Worm (Caenorhabditis elegans) whole organism, L2 larva: ENCODE measurements around the gene cec-3.

Experiments
- F13H6.1 ChIP-seq: sonication (generic microtip); optimal IDR thresholded peaks from 2 replicates; lab custom pipeline; 2016; ENCODE audit warnings: missing genetic modification characterization, missing compliant biosample characterization
- ZK546.5 ChIP-seq: sonication (generic microtip); optimal IDR thresholded peaks from 2 replicates; lab custom pipeline; 2017; ENCODE audit warnings: missing biosample characterization, missing genetic modification characterization
- blmp-1 ChIP-seq: sonication (generic microtip); optimal IDR thresholded peaks from 2 replicates; lab custom pipeline; 2017; ENCODE audit warnings: missing genetic modification characterization, mild to moderate bottlenecking, missing compliant biosample characterization, antibody characterized with exemption, moderate library complexity; ENCODE audit not compliant: insufficient read depth
- gmeb-1 ChIP-seq: fragments of 150-350 bp; optimal IDR thresholded peaks from 2 replicates; lab custom pipeline; 2014; ENCODE audit warnings: missing biosample characterization, missing genetic modification characterization
- lin-13 ChIP-seq: fragments of 150-350 bp; optimal IDR thresholded peaks from 2 replicates; lab custom pipeline; 2014; ENCODE audit warnings: missing biosample characterization, missing genetic modification reagents, missing genetic modification characterization
- nhr-23 ChIP-seq: fragments of 150-350 bp; optimal IDR thresholded peaks from 2 replicates; lab custom pipeline; 2014; ENCODE audit warnings: missing biosample characterization, missing genetic modification reagents, missing genetic modification characterization
- skn-1 ChIP-seq: sonication (generic microtip); optimal IDR thresholded peaks from 2 replicates; lab custom pipeline; 2017; ENCODE audit warnings: missing biosample characterization, missing genetic modification characterization

- TF ChIP-seq lin-13 = no peak
- TF ChIP-seq F13H6.1 (tag; lab: Kevin White, UChicago) = no peak
- TF ChIP-seq skn-1 (tag; lab: Kevin White, UChicago) = no peak
- TF ChIP-seq blmp-1 = no peak
- TF ChIP-seq nhr-23 (tag; lab: Kevin White, UChicago) = no peak
- no peak for TF ChIP-seq ZK546.5
- TF ChIP-seq gmeb-1 = no peak
Measured at ce11 chrII:7900190-7900672, 42.8 kb upstream of the cec-3 start, which contains the start of gene rev-1.
